Fruit fly (Drosophila melanogaster) whole organism, prepupa: ENCODE data around the gene Tsr1.
A peak's percentile ranks its signal among the peaks of the same experiment; 100 is the strongest.

Experiments
- Blimp-1 ChIP-seq: fragments of 200-800 bp; sonication (Bioruptor generic); optimal IDR thresholded peaks from 3 replicates; lab custom pipeline; 2017; ENCODE audit warnings: missing biosample characterization, missing genetic modification characterization, mild to moderate bottlenecking, moderate library complexity, missing genetic modification reagents
- CG11294 ChIP-seq: fragments of 200-800 bp; sonication (Bioruptor generic); IDR thresholded peaks from 2 replicates; pipeline ENCODE4 v1.3.6; 2022; ENCODE audit warnings: missing biosample characterization, missing genetic modification characterization
- CG15336 ChIP-seq: fragments of 200-800 bp; sonication (Bioruptor generic); IDR thresholded peaks from 2 replicates; pipeline ENCODE4 v1.3.6; 2022; ENCODE audit warnings: missing biosample characterization, missing genetic modification characterization
- CG1621 ChIP-seq: fragments of 200-800 bp; sonication (Bioruptor generic); optimal IDR thresholded peaks from 3 replicates; lab custom pipeline; 2018; ENCODE audit warnings: missing biosample characterization, mild to moderate bottlenecking, missing genetic modification characterization
- CG16779 ChIP-seq: fragments of 200-800 bp; sonication (Bioruptor generic); optimal IDR thresholded peaks from 3 replicates; lab custom pipeline; 2017; ENCODE audit warnings: missing biosample characterization, mild to moderate bottlenecking, missing genetic modification characterization
- CG3032 ChIP-seq: fragments of 200-800 bp; optimal IDR thresholded peaks from 2 replicates; lab custom pipeline; 2019; ENCODE audit warnings: missing biosample characterization, mild to moderate bottlenecking, missing genetic modification characterization, moderate library complexity
- CG31627 ChIP-seq: fragments of 200-800 bp; sonication (Bioruptor generic); optimal IDR thresholded peaks from 3 replicates; lab custom pipeline; 2016; ENCODE audit warnings: missing biosample characterization, missing genetic modification characterization
- CG32006 ChIP-seq: fragments of 200-800 bp; sonication (Bioruptor generic); optimal IDR thresholded peaks from 3 replicates; lab custom pipeline; 2017; ENCODE audit warnings: missing biosample characterization, mild to moderate bottlenecking, missing genetic modification characterization
- CG34406 ChIP-seq: fragments of 200-800 bp; sonication (Bioruptor generic); optimal IDR thresholded peaks from 3 replicates; lab custom pipeline; 2016; ENCODE audit warnings: missing biosample characterization, missing genetic modification characterization
- CG3919 ChIP-seq: fragments of 200-800 bp; sonication (Bioruptor generic); optimal IDR thresholded peaks from 3 replicates; lab custom pipeline; 2016; ENCODE audit warnings: missing biosample characterization, missing genetic modification characterization
- CG4318 ChIP-seq: fragments of 200-800 bp; sonication (Bioruptor generic); optimal IDR thresholded peaks from 3 replicates; lab custom pipeline; 2017; ENCODE audit warnings: missing biosample characterization, mild to moderate bottlenecking, missing genetic modification characterization
- CG6163 ChIP-seq: fragments of 200-800 bp; sonication (Bioruptor generic); IDR thresholded peaks from 3 replicates; pipeline ENCODE4 v1.3.6; 2022; ENCODE audit warnings: missing biosample characterization, missing genetic modification characterization
- CG6276 ChIP-seq: fragments of 200-800 bp; sonication (Bioruptor generic); optimal IDR thresholded peaks from 2 replicates; lab custom pipeline; 2017; ENCODE audit warnings: missing biosample characterization, mild to moderate bottlenecking, missing genetic modification characterization
- CG6792 ChIP-seq: fragments of 200-800 bp; sonication (Bioruptor generic); optimal IDR thresholded peaks from 3 replicates; lab custom pipeline; 2016; ENCODE audit warnings: missing biosample characterization, missing genetic modification characterization
- CG6808 ChIP-seq: fragments of 200-800 bp; sonication (Bioruptor generic); optimal IDR thresholded peaks from 3 replicates; lab custom pipeline; 2017; ENCODE audit warnings: missing biosample characterization, missing genetic modification characterization, mild to moderate bottlenecking, moderate library complexity, missing genetic modification reagents
- CG6854 ChIP-seq: fragments of 200-800 bp; sonication (Bioruptor generic); optimal IDR thresholded peaks from 2 replicates; lab custom pipeline; 2017; ENCODE audit warnings: missing biosample characterization, mild to moderate bottlenecking, missing genetic modification characterization
- CG8119 ChIP-seq: fragments of 200-800 bp; sonication (Bioruptor generic); IDR thresholded peaks from 3 replicates; pipeline ENCODE4 v1.3.6; 2022; ENCODE audit warnings: missing biosample characterization, missing genetic modification characterization
- CG8319 ChIP-seq: fragments of 200-800 bp; sonication (Bioruptor generic); optimal IDR thresholded peaks from 3 replicates; lab custom pipeline; 2016; ENCODE audit warnings: missing biosample characterization, missing genetic modification characterization
- CG8632 ChIP-seq: fragments of 200-800 bp; sonication (Bioruptor generic); optimal IDR thresholded peaks from 3 replicates; lab custom pipeline; 2016; ENCODE audit warnings: missing biosample characterization, missing genetic modification characterization
- CG9139 ChIP-seq: fragments of 200-800 bp; sonication (Bioruptor generic); optimal IDR thresholded peaks from 3 replicates; lab custom pipeline; 2017; ENCODE audit warnings: missing biosample characterization, mild to moderate bottlenecking, missing genetic modification characterization
- Eip78C ChIP-seq: fragments of 200-800 bp; sonication (Bioruptor generic); peaks from one replicate; lab custom pipeline; 2016; ENCODE audit warnings: missing biosample characterization, missing genetic modification characterization
- Eip93F ChIP-seq: fragments of 200-800 bp; sonication (Bioruptor generic); optimal IDR thresholded peaks from 2 replicates; lab custom pipeline; 2016; ENCODE audit warnings: missing biosample characterization, mild to moderate bottlenecking, missing genetic modification characterization
- Ets21C ChIP-seq: fragments of 200-800 bp; sonication (Bioruptor generic); optimal IDR thresholded peaks from 3 replicates; lab custom pipeline; 2016; ENCODE audit warnings: missing biosample characterization, missing genetic modification characterization
- Ets96B ChIP-seq: fragments of 200-800 bp; optimal IDR thresholded peaks from 2 replicates; lab custom pipeline; 2019; ENCODE audit warnings: missing biosample characterization, mild to moderate bottlenecking, missing genetic modification characterization, moderate library complexity
- Gug ChIP-seq: fragments of 200-800 bp; sonication (Bioruptor generic); IDR thresholded peaks from 2 replicates; pipeline ENCODE4 v1.3.6; 2022; ENCODE audit warnings: missing biosample characterization, missing genetic modification characterization
- Hr38 ChIP-seq: sonication (Bioruptor generic); optimal IDR thresholded peaks from 2 replicates; lab custom pipeline; 2016; ENCODE audit warnings: missing biosample characterization, missing genetic modification characterization
- Hr39 ChIP-seq: fragments of 200-800 bp; sonication (Bioruptor generic); optimal IDR thresholded peaks from 2 replicates; lab custom pipeline; 2016; ENCODE audit warnings: missing biosample characterization, missing genetic modification characterization
- Hr4 ChIP-seq: fragments of 200-800 bp; sonication (Bioruptor generic); optimal IDR thresholded peaks from 3 replicates; lab custom pipeline; 2016; ENCODE audit warnings: missing biosample characterization, missing genetic modification characterization
- Lpt ChIP-seq: fragments of 200-800 bp; sonication (Bioruptor generic); optimal IDR thresholded peaks from 3 replicates; lab custom pipeline; 2016; ENCODE audit warnings: missing biosample characterization, missing genetic modification characterization
- Met ChIP-seq: fragments of 200-800 bp; sonication (Bioruptor generic); optimal IDR thresholded peaks from 3 replicates; lab custom pipeline; 2016; ENCODE audit warnings: missing biosample characterization, missing genetic modification characterization
- OdsH ChIP-seq: fragments of 200-800 bp; sonication (Bioruptor generic); optimal IDR thresholded peaks from 3 replicates; lab custom pipeline; 2016; ENCODE audit warnings: missing biosample characterization, missing genetic modification characterization
- Smox ChIP-seq: fragments of 200-800 bp; sonication (Bioruptor generic); optimal IDR thresholded peaks from 3 replicates; lab custom pipeline; 2016; ENCODE audit warnings: missing biosample characterization, missing genetic modification characterization
- Sox102F ChIP-seq: fragments of 200-800 bp; sonication (Bioruptor generic); optimal IDR thresholded peaks from 2 replicates; lab custom pipeline; 2016; ENCODE audit warnings: missing biosample characterization, mild to moderate bottlenecking, missing genetic modification characterization
- Sox14 ChIP-seq: fragments of 200-800 bp; sonication (Bioruptor generic); optimal IDR thresholded peaks from 3 replicates; lab custom pipeline; 2016; ENCODE audit warnings: missing biosample characterization, missing genetic modification characterization
- Sox15 ChIP-seq: fragments of 200-800 bp; sonication (Bioruptor generic); optimal IDR thresholded peaks from 3 replicates; lab custom pipeline; 2016; ENCODE audit warnings: missing biosample characterization, missing genetic modification characterization
- achi ChIP-seq: fragments of 200-800 bp; sonication (Bioruptor generic); optimal IDR thresholded peaks from 3 replicates; lab custom pipeline; 2016; ENCODE audit warnings: missing biosample characterization, missing genetic modification characterization
- acj6 ChIP-seq: fragments of 200-800 bp; sonication (Bioruptor generic); optimal IDR thresholded peaks from 3 replicates; lab custom pipeline; 2016; ENCODE audit warnings: missing biosample characterization, missing genetic modification characterization
- cyc ChIP-seq: fragments of 200-800 bp; sonication (Bioruptor generic); optimal IDR thresholded peaks from 3 replicates; lab custom pipeline; 2016; ENCODE audit warnings: missing biosample characterization, missing genetic modification characterization
- dac ChIP-seq: fragments of 200-800 bp; sonication (Bioruptor generic); optimal IDR thresholded peaks from 2 replicates; lab custom pipeline; 2017; ENCODE audit warnings: missing biosample characterization, mild to moderate bottlenecking, missing genetic modification characterization
- dsx ChIP-seq: fragments of 200-800 bp; optimal IDR thresholded peaks from 3 replicates; lab custom pipeline; 2019; ENCODE audit warnings: missing biosample characterization, mild to moderate bottlenecking, missing genetic modification characterization, moderate library complexity; ENCODE audit not compliant: poor library complexity, severe bottlenecking
- eg ChIP-seq: fragments of 200-800 bp; sonication (Bioruptor generic); IDR thresholded peaks from 3 replicates; pipeline ENCODE4 v1.3.6; 2022; ENCODE audit warnings: missing biosample characterization, missing genetic modification characterization
- esn ChIP-seq: fragments of 200-800 bp; sonication (Bioruptor generic); optimal IDR thresholded peaks from 2 replicates; lab custom pipeline; 2016; ENCODE audit warnings: missing biosample characterization, mild to moderate bottlenecking, missing genetic modification characterization, moderate library complexity
- fd85E ChIP-seq: fragments of 200-800 bp; sonication (Bioruptor generic); optimal IDR thresholded peaks from 3 replicates; lab custom pipeline; 2016; ENCODE audit warnings: missing biosample characterization, missing genetic modification characterization
- fkh ChIP-seq: fragments of 200-800 bp; sonication (Bioruptor generic); optimal IDR thresholded peaks from 3 replicates; lab custom pipeline; 2017; ENCODE audit warnings: missing biosample characterization, mild to moderate bottlenecking, missing genetic modification characterization, moderate library complexity
- lz ChIP-seq: fragments of 200-800 bp; sonication (Bioruptor generic); optimal IDR thresholded peaks from 3 replicates; lab custom pipeline; 2016; ENCODE audit warnings: missing biosample characterization, missing genetic modification characterization
- net ChIP-seq: fragments of 200-800 bp; sonication (Bioruptor generic); optimal IDR thresholded peaks from 3 replicates; lab custom pipeline; 2016; ENCODE audit warnings: missing biosample characterization, missing genetic modification characterization
- pdm3 ChIP-seq: fragments of 200-800 bp; sonication (Bioruptor generic); optimal IDR thresholded peaks from 3 replicates; lab custom pipeline; 2016; ENCODE audit warnings: missing biosample characterization, missing genetic modification characterization
- salr ChIP-seq, 2 experiments: fragments of 200-800 bp; sonication (Bioruptor generic); optimal IDR thresholded peaks; 3 replicates each; lab custom pipeline; 2016 to 2018; ENCODE audit warnings: missing biosample characterization in 2 of 2, missing genetic modification characterization in 2 of 2, mild to moderate bottlenecking in 1 of 2
- spab ChIP-seq: fragments of 200-800 bp; sonication (Bioruptor generic); optimal IDR thresholded peaks from 2 replicates; lab custom pipeline; 2017; ENCODE audit warnings: missing biosample characterization, mild to moderate bottlenecking, missing genetic modification characterization, missing genetic modification reagents
- ss ChIP-seq, 2 experiments: fragments of 200-800 bp; sonication (Bioruptor generic); optimal IDR thresholded peaks; 2 replicates in 1 of 2; 3 replicates in 1 of 2; lab custom pipeline; 2017 to 2018; ENCODE audit warnings: mild to moderate bottlenecking in 2 of 2, missing biosample characterization in 2 of 2, missing genetic modification characterization in 2 of 2, moderate library complexity in 1 of 2
- svp ChIP-seq: fragments of 200-800 bp; sonication (Bioruptor generic); peaks from one replicate; lab custom pipeline; 2016; ENCODE audit warnings: missing biosample characterization, missing genetic modification characterization
- topi ChIP-seq: fragments of 200-800 bp; sonication (Bioruptor generic); optimal IDR thresholded peaks from 3 replicates; lab custom pipeline; 2016; ENCODE audit warnings: missing biosample characterization, missing genetic modification characterization

The Tsr1 gene

DNA sequence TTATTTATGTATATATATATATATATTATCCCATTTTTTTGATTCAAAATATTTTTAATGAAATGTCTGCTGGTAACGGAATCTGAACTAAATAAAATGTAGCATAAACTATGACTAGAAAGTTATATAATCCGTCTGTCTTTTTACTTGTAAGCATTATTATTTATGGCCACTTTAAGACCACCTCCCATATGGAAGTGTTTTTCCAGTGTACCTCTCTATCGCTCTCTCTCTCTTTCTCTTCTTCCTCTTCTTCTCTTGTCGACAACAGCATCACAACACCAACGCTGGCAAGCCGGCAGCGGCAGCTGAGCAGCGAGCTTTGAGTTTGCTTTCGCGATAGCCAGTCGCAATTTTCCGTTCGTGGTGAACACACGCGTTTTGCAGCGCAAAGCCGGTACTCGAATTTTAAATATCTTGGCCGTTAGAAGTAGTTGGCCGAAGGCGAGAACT, 47.2 kb downstream of the Tsr1 start, which contains the start of gene rgn:
Gene rgn (plus strand): TSS at position 344 of the 453 bp plus-strand sequence.
- TF ChIP-seq fkh (GFP tag; lab: Kevin White, UChicago) (peak; percentile 8), Gug (GFP tag; lab: Robert Waterston, UW) (peak; percentile 84), topi (GFP tag; lab: Kevin White, UChicago) (peak; percentile 75), Lpt (GFP tag; lab: Kevin White, UChicago) (peak; percentile 90), esn (GFP tag; lab: Kevin White, UChicago) (peak; percentile 87), Eip78C (peak; percentile 93), Hr39 (GFP tag; lab: Kevin White, UChicago) (peak; percentile 83), dac (GFP tag; lab: Kevin White, UChicago) (peak; percentile 81), lz (GFP tag; lab: Kevin White, UChicago) (peak; percentile 80), achi (peak; percentile 91), CG11294 (GFP tag; lab: Robert Waterston, UW) (peak; percentile 68), eg (GFP tag; lab: Robert Waterston, UW) (peak; percentile 88), net (peak; percentile 87), svp (GFP tag; lab: Kevin White, UChicago) (peak; percentile 87), CG6792 (GFP tag; lab: Kevin White, UChicago) (peak; percentile 83), Hr38 (GFP tag; lab: Kevin White, UChicago) (no peak), pdm3 (peak; percentile 83), CG1621 (tag; lab: Kevin White, UChicago) (peak; percentile 76), CG8632 (GFP tag; lab: Kevin White, UChicago) (peak; percentile 91), OdsH (peak; percentile 91), CG6163 (GFP tag; lab: Robert Waterston, UW) (peak; percentile 88), CG6276 (GFP tag; lab: Kevin White, UChicago) (peak; percentile 89), acj6 (GFP tag; lab: Kevin White, UChicago) (peak; percentile 91), CG6854 (GFP tag; lab: Kevin White, UChicago) (peak; percentile 62), Ets96B (tag; lab: Kevin White, UChicago) (peak; percentile 88), Sox14 (peak; percentile 84), CG6808 (GFP tag; lab: Kevin White, UChicago) (peak; percentile 75), salr (GFP tag; optimal IDR thresholded peaks at IDR 0.05; lab: Kevin White, UChicago) (peak; percentile 61 to 92), Blimp-1 (peak; percentile 61), Sox102F (peak; percentile 78), cyc (peak; percentile 78), CG3032 (tag; lab: Kevin White, UChicago) (peak; percentile 87), CG4318 (GFP tag; lab: Kevin White, UChicago) (peak; percentile 91), Eip93F (no peak), Hr4 (GFP tag; lab: Kevin White, UChicago) (peak; percentile 89), Sox15 (peak; percentile 80), ss (GFP tag; optimal IDR thresholded peaks at IDR 0.05; lab: Kevin White, UChicago) (peak; percentile 76 to 85), Ets21C (peak; percentile 54), CG32006 (GFP tag; lab: Kevin White, UChicago) (peak; percentile 97), fd85E (peak; percentile 61), Smox (GFP tag; lab: Kevin White, UChicago) (peak; percentile 74), CG34406 (GFP tag; lab: Kevin White, UChicago) (peak; percentile 91), CG31627 (peak; percentile 78), CG8119 (GFP tag; lab: Robert Waterston, UW) (peak; percentile 93), CG16779 (tag; lab: Kevin White, UChicago) (peak; percentile 81), CG3919 (GFP tag; lab: Kevin White, UChicago) (peak; percentile 90), CG8319 (GFP tag; lab: Kevin White, UChicago) (peak; percentile 81), dsx (peak; percentile 80), Met (peak; percentile 81), CG15336 (GFP tag; lab: Robert Waterston, UW) (peak; percentile 90), spab (GFP tag; lab: Kevin White, UChicago) (peak; percentile 84), CG9139 (GFP tag; lab: Kevin White, UChicago) (peak; percentile 69)
